Worm (Caenorhabditis elegans) whole organism, L4 larva: ENCODE measurements around the gene T05A7.1.

ENCODE experiments used
- ZK337.2 ChIP-seq: fragments of 200-800 bp; sonication (Bioruptor generic); IDR thresholded peaks from 2 replicates; pipeline ENCODE4 v1.3.6; 2022; ENCODE audit warnings: missing genetic modification reagents, missing genetic modification characterization, missing compliant biosample characterization
- lin-13 ChIP-seq: fragments of 150-350 bp; optimal IDR thresholded peaks from 2 replicates; lab custom pipeline; 2014; ENCODE audit warnings: missing biosample characterization, missing genetic modification reagents, missing genetic modification characterization
- unc-62 ChIP-seq, 3 experiments: fragments of 150-350 bp in 1 of 3; sonication (generic microtip); optimal IDR thresholded peaks in 2 of 3; peaks in 1 of 3; 1 replicate in 1 of 3; 2 replicates in 2 of 3; lab custom pipeline; 2014 to 2017; ENCODE audit warnings: missing biosample characterization in 3 of 3, missing genetic modification characterization in 3 of 3, missing genetic modification reagents in 3 of 3, missing genotype in 1 of 3

ce11 chrII:4638891-4639290, 39.1 kb upstream of the T05A7.1 start:
- no peak for TF ChIP-seq unc-62 (GFP tag; optimal IDR thresholded peaks at IDR 0.05 in 1 of 2; lab: Kevin White, UChicago)
- no peak for TF ChIP-seq unc-62 (tag; optimal IDR thresholded peaks at IDR 0.05; lab: Kevin White, UChicago)
- no peak for TF ChIP-seq ZK337.2 (GFP tag; lab: Robert Waterston, UW)
- no peak for TF ChIP-seq lin-13 (GFP tag; lab: Kevin White, UChicago)
